Worm (Caenorhabditis elegans) whole organism, L4/young adult: ENCODE measurements around the gene paml-1.

Source experiments
- W03F9.2 ChIP-seq: fragments of 150-350 bp; optimal IDR thresholded peaks from 2 replicates; lab custom pipeline; 2014; ENCODE audit warnings: missing biosample characterization, missing genetic modification characterization
- dao-5 ChIP-seq: sonication (generic microtip); optimal IDR thresholded peaks from 2 replicates; lab custom pipeline; 2016; ENCODE audit warnings: missing genotype, missing genetic modification characterization, moderate library complexity, missing compliant biosample characterization

ce11 chrIII:10197416-10197815, 36.5 kb downstream of the paml-1 start, which contains the start of gene dod-6:
- no peak for TF ChIP-seq dao-5 (tag; lab: Kevin White, UChicago)
- no peak for TF ChIP-seq W03F9.2
